Fruit fly (Drosophila melanogaster): ENCODE data around the gene shi.

Gene shi

dm6 chrX:15944735-15945323, 52.9 kb downstream of the shi start, which contains the start of gene Rrp47:
Gene Rrp47 (plus strand): TSS chrX:15944897.
- TF ChIP-seq Dfd (GFP tag; optimal IDR thresholded peaks at IDR 0.05) (no peak), N (GFP tag; optimal IDR thresholded peaks at IDR 0.05) (peak; percentile 65), h (GFP tag; optimal IDR thresholded peaks at IDR 0.05) (peak; percentile 3)

- TF ChIP-seq br (GFP tag; optimal IDR thresholded peaks at IDR 0.05) (no peak), Vsx2 (GFP tag; optimal IDR thresholded peaks at IDR 0.05; ENCODE audit: partially characterized antibody) (no peak), GATAd (GFP tag; optimal IDR thresholded peaks at IDR 0.05) (no peak), CG32264 (GFP tag; optimal IDR thresholded peaks at IDR 0.05) (no peak), ey (GFP tag; optimal IDR thresholded peaks at IDR 0.05) (no peak), Hr78 (GFP tag; optimal IDR thresholded peaks at IDR 0.05) (no peak), rgr (GFP tag; optimal IDR thresholded peaks at IDR 0.05) (no peak), Sp1 (GFP tag; optimal IDR thresholded peaks at IDR 0.05) (no peak), pan (optimal IDR thresholded peaks at IDR 0.05) (no peak), dsf (GFP tag; optimal IDR thresholded peaks at IDR 0.05; ENCODE audit: borderline replicate concordance) (no peak), Abd-B (GFP tag; optimal IDR thresholded peaks at IDR 0.05) (no peak), tai (GFP tag; optimal IDR thresholded peaks at IDR 0.05) (no peak), foxo (GFP tag; optimal IDR thresholded peaks at IDR 0.05) (no peak), CG9705 (GFP tag; optimal IDR thresholded peaks at IDR 0.05) (no peak), CrebA (GFP tag; optimal IDR thresholded peaks at IDR 0.05; ENCODE audit: borderline replicate concordance) (no peak), Mio (GFP tag; optimal IDR thresholded peaks at IDR 0.05) (no peak), h (GFP tag; optimal IDR thresholded peaks at IDR 0.05) (no peak), sage (GFP tag; optimal IDR thresholded peaks at IDR 0.05) (no peak)
These were observed 58.1 kb downstream of the shi start for dm6 chrX:15950056-15950455.
